ENCODE assay signal across 2 fruit fly cellular contexts in the genomic region with DNA sequence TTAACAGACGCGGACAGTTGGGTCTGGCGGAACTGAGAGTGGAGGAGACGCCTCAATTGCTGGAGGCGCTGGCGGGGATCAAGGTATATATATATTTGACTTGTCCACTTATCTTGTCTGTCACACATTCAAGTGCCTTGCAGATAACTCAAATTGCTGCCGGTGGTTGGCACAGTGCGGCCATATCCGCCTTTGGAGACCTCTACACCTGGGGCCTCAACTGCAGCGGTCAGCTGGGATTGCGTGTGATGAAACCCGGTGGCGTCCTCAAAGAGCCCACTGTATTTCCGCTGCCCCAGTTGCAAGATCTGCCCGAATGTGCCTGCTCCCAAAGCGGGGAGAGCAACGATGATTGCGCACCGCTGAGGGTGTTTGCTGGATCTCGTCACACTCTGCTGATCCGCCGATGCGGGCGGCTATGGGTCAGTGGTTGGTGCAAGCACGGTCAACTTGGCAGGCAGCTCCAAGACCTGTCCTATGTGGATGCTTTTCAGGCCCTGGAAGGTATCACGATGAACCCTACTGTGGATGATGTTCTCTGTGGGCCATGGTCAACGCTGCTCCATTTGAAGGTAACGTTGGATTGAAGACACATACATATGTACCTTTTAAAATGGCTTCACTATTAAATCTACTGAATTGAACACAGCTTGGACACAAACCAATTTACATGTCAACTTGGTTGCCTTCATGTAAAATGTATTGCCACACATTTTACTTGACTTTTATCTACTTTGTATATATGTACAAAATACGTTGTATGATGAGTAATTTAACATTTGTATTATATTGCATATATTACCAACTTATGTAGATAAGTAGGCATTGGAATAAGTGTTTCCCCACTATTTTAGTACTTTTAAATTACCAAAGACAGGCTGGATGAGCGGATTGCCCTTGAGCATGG.
A peak's percentile ranks its signal among the peaks of the same experiment; 100 is the strongest.
TF ChIP-seq lines count a peak whose summit lies in the region.

A gene (plus strand): TSS at position 844 of the 907 bp plus-strand sequence.

TF ChIP-seq in whole organism, embryonic, 481 proteins besides CTCF, POLR2A, EP300 and RAD21 (continued from another document and continues in another):
- TF ChIP-seq CG9797 (GFP tag; optimal IDR thresholded peaks at IDR 0.05; lab: Kevin White, UChicago): no peak
- no peak for TF ChIP-seq Nf-YC (tag; optimal IDR thresholded peaks at IDR 0.05; lab: Kevin White, UChicago)
- peak; percentile 28; the same call in 1 of the 2 replicates for TF ChIP-seq Scr (GFP tag; IDR thresholded peaks at IDR 0.05; lab: Robert Waterston, UW; ENCODE audit: partially characterized antibody)
- TF ChIP-seq CG6813 (GFP tag; optimal IDR thresholded peaks at IDR 0.05; lab: Kevin White, UChicago): no peak
- peak; percentile 83 for TF ChIP-seq gcm (GFP tag; optimal IDR thresholded peaks at IDR 0.05; lab: Kevin White, UChicago)
- TF ChIP-seq CG33213 (GFP tag; optimal IDR thresholded peaks at IDR 0.05; lab: Kevin White, UChicago): peak; percentile 3
- no peak for TF ChIP-seq Asciz (GFP tag; optimal IDR thresholded peaks at IDR 0.05; lab: Kevin White, UChicago)
- TF ChIP-seq ash1 (GFP tag; optimal IDR thresholded peaks at IDR 0.05; lab: Kevin White, UChicago): no peak
- TF ChIP-seq fd102C (GFP tag; optimal IDR thresholded peaks at IDR 0.05; lab: Kevin White, UChicago): no peak
- no peak for TF ChIP-seq CG4617 (GFP tag; optimal IDR thresholded peaks at IDR 0.05; lab: Kevin White, UChicago; ENCODE audit: borderline replicate concordance)
- no peak for TF ChIP-seq CG12659 (GFP tag; optimal IDR thresholded peaks at IDR 0.05; lab: Kevin White, UChicago)
- TF ChIP-seq ara (GFP tag; IDR thresholded peaks at IDR 0.05; lab: Robert Waterston, UW): 0 out of 2 replicates have a peak, but pooled peaks have one; percentile 33
- no peak for TF ChIP-seq CG11560 (tag; IDR thresholded peaks at IDR 0.05; lab: Robert Waterston, UW)
- no peak for TF ChIP-seq CG13123 (GFP tag; optimal IDR thresholded peaks at IDR 0.05; lab: Kevin White, UChicago)
- peak; percentile 44 for TF ChIP-seq kay (GFP tag; optimal IDR thresholded peaks at IDR 0.05; lab: Kevin White, UChicago)
- no peak for TF ChIP-seq row (GFP tag; IDR thresholded peaks at IDR 0.05; lab: Robert Waterston, UW)
- TF ChIP-seq Side (GFP tag; optimal IDR thresholded peaks at IDR 0.05; lab: Kevin White, UChicago): no peak
- no peak for TF ChIP-seq al (GFP tag; IDR thresholded peaks at IDR 0.05; lab: Robert Waterston, UW)
- no peak for TF ChIP-seq Doc3 (GFP tag; IDR thresholded peaks at IDR 0.05; lab: Robert Waterston, UW; ENCODE audit: partially characterized antibody)
- no peak for TF ChIP-seq Trl (optimal IDR thresholded peaks at IDR 0.05; lab: Kevin White, UChicago)
- TF ChIP-seq Trl (GFP tag; optimal IDR thresholded peaks at IDR 0.05; lab: Kevin White, UChicago): no peak
- TF ChIP-seq CG18599 (GFP tag; optimal IDR thresholded peaks at IDR 0.05; lab: Kevin White, UChicago): no peak
- no peak for TF ChIP-seq CG15073 (GFP tag; optimal IDR thresholded peaks at IDR 0.05; lab: Kevin White, UChicago)
- no peak for TF ChIP-seq CG8290 (GFP tag; optimal IDR thresholded peaks at IDR 0.05; lab: Kevin White, UChicago)
- no peak for TF ChIP-seq CG8290 (tag; optimal IDR thresholded peaks at IDR 0.05; lab: Kevin White, UChicago)
- peak; percentile 64; the same call in 1 of the 3 replicates for TF ChIP-seq hb (GFP tag; IDR thresholded peaks at IDR 0.05; lab: Robert Waterston, UW; ENCODE audit: partially characterized antibody)
- no peak for TF ChIP-seq seq (GFP tag; IDR thresholded peaks at IDR 0.05; lab: Robert Waterston, UW)
- TF ChIP-seq nerfin-1 (tag; optimal IDR thresholded peaks at IDR 0.05; lab: Kevin White, UChicago): no peak
- TF ChIP-seq Mrtf (GFP tag; IDR thresholded peaks at IDR 0.05; lab: Robert Waterston, UW): no peak
- TF ChIP-seq BtbVII (GFP tag; optimal IDR thresholded peaks at IDR 0.05; lab: Kevin White, UChicago): no peak
- no peak for TF ChIP-seq jing (GFP tag; optimal IDR thresholded peaks at IDR 0.05; lab: Kevin White, UChicago)
- no peak for TF ChIP-seq CG13894 (tag; optimal IDR thresholded peaks at IDR 0.05; lab: Kevin White, UChicago)
- no peak for TF ChIP-seq CG2875 (GFP tag; optimal IDR thresholded peaks at IDR 0.05; lab: Kevin White, UChicago)
- TF ChIP-seq Awh (GFP tag; IDR thresholded peaks at IDR 0.05; lab: Robert Waterston, UW): no peak
- no peak for TF ChIP-seq CG8388 (GFP tag; optimal IDR thresholded peaks at IDR 0.05; lab: Kevin White, UChicago)
- TF ChIP-seq CG1792 (GFP tag; optimal IDR thresholded peaks at IDR 0.05; lab: Kevin White, UChicago): no peak
- peak; percentile 14 for TF ChIP-seq lab (GFP tag; optimal IDR thresholded peaks at IDR 0.05; lab: Kevin White, UChicago)
- no peak for TF ChIP-seq pnt (GFP tag; optimal IDR thresholded peaks at IDR 0.05; lab: Kevin White, UChicago)
- no peak for TF ChIP-seq CrebB (tag; optimal IDR thresholded peaks at IDR 0.05; lab: Kevin White, UChicago)
- TF ChIP-seq CG17802 (tag; optimal IDR thresholded peaks at IDR 0.05; lab: Kevin White, UChicago): no peak
- TF ChIP-seq CG1647 (GFP tag; optimal IDR thresholded peaks at IDR 0.05; lab: Kevin White, UChicago): no peak
- peak; percentile 58 for TF ChIP-seq Med (GFP tag; lab: Kevin White, UChicago)
- TF ChIP-seq Rx (GFP tag; IDR thresholded peaks at IDR 0.05; lab: Robert Waterston, UW): no peak
- peak; percentile 52 for TF ChIP-seq sens (GFP tag; lab: Kevin White, UChicago)
- no peak for TF ChIP-seq CG11398 (GFP tag; optimal IDR thresholded peaks at IDR 0.05; lab: Kevin White, UChicago)
- TF ChIP-seq CG9876 (GFP tag; optimal IDR thresholded peaks at IDR 0.05; lab: Kevin White, UChicago): no peak
- no peak for TF ChIP-seq CG10959 (GFP tag; IDR thresholded peaks at IDR 0.05; lab: Robert Waterston, UW)
- no peak for TF ChIP-seq CG18262 (tag; optimal IDR thresholded peaks at IDR 0.05; lab: Kevin White, UChicago)
- TF ChIP-seq CG15269 (tag; optimal IDR thresholded peaks at IDR 0.05; lab: Kevin White, UChicago): no peak
- TF ChIP-seq CG4424 (GFP tag; optimal IDR thresholded peaks at IDR 0.05; lab: Kevin White, UChicago): no peak
- no peak for TF ChIP-seq gro (GFP tag; optimal IDR thresholded peaks at IDR 0.05; lab: Kevin White, UChicago)
- no peak for TF ChIP-seq Max (GFP tag; optimal IDR thresholded peaks at IDR 0.05; lab: Kevin White, UChicago)
- no peak for TF ChIP-seq wdn (GFP tag; IDR thresholded peaks at IDR 0.05; lab: Robert Waterston, UW)
- TF ChIP-seq D19A (tag; optimal IDR thresholded peaks at IDR 0.05; lab: Kevin White, UChicago): no peak
- TF ChIP-seq CG15479 (GFP tag; optimal IDR thresholded peaks at IDR 0.05; lab: Kevin White, UChicago): no peak
- no peak for TF ChIP-seq CoRest (tag; optimal IDR thresholded peaks at IDR 0.05; lab: Kevin White, UChicago)
- no peak for TF ChIP-seq trh (GFP tag; optimal IDR thresholded peaks at IDR 0.05; lab: Kevin White, UChicago)
- peak; percentile 12 for TF ChIP-seq CG1603 (tag; optimal IDR thresholded peaks at IDR 0.05; lab: Kevin White, UChicago)
- no peak for TF ChIP-seq gt (GFP tag; IDR thresholded peaks at IDR 0.05; lab: Robert Waterston, UW)
- TF ChIP-seq pho (GFP tag; optimal IDR thresholded peaks at IDR 0.05; lab: Kevin White, UChicago): no peak
- no peak for TF ChIP-seq CG31441 (GFP tag; IDR thresholded peaks at IDR 0.05; lab: Robert Waterston, UW)
- no peak for TF ChIP-seq CG34376 (GFP tag; optimal IDR thresholded peaks at IDR 0.05; lab: Kevin White, UChicago)
- no peak for TF ChIP-seq Kr (GFP tag; optimal IDR thresholded peaks at IDR 0.05; lab: Kevin White, UChicago)

TF ChIP-seq in whole organism, prepupa, 60 proteins besides CTCF, POLR2A, EP300 and RAD21 (continued from another document):
- TF ChIP-seq CG6163 (GFP tag; IDR thresholded peaks at IDR 0.05; lab: Robert Waterston, UW) (0 out of 3 replicates have a peak, but pooled peaks have one; percentile 9), esn (GFP tag; optimal IDR thresholded peaks at IDR 0.05; lab: Kevin White, UChicago) (peak; percentile 21), topi (GFP tag; optimal IDR thresholded peaks at IDR 0.05; lab: Kevin White, UChicago) (peak; percentile 4), eg (GFP tag; IDR thresholded peaks at IDR 0.05; lab: Robert Waterston, UW) (no peak), CG1621 (tag; optimal IDR thresholded peaks at IDR 0.05; lab: Kevin White, UChicago) (no peak), CG6276 (GFP tag; optimal IDR thresholded peaks at IDR 0.05; lab: Kevin White, UChicago) (no peak), CG8319 (GFP tag; optimal IDR thresholded peaks at IDR 0.05; lab: Kevin White, UChicago) (no peak), Met (GFP tag; optimal IDR thresholded peaks at IDR 0.05; lab: Kevin White, UChicago) (peak; percentile 23), CG6854 (GFP tag; optimal IDR thresholded peaks at IDR 0.05; lab: Kevin White, UChicago) (no peak), CG32006 (GFP tag; optimal IDR thresholded peaks at IDR 0.05; lab: Kevin White, UChicago) (no peak), Lpt (GFP tag; optimal IDR thresholded peaks at IDR 0.05; lab: Kevin White, UChicago) (no peak), CG11902 (GFP tag; optimal IDR thresholded peaks at IDR 0.05; lab: Kevin White, UChicago) (peak; percentile 9), CG11762 (GFP tag; optimal IDR thresholded peaks at IDR 0.05; lab: Kevin White, UChicago; ENCODE audit: insufficient read depth) (no peak), Eip75B (GFP tag; optimal IDR thresholded peaks at IDR 0.05; lab: Kevin White, UChicago) (no peak), vri (GFP tag; optimal IDR thresholded peaks at IDR 0.05; lab: Kevin White, UChicago) (peak; percentile 10), fd59A (GFP tag; optimal IDR thresholded peaks at IDR 0.05; lab: Kevin White, UChicago) (no peak), achi (GFP tag; optimal IDR thresholded peaks at IDR 0.05; lab: Kevin White, UChicago) (no peak), Smox (GFP tag; optimal IDR thresholded peaks at IDR 0.05; lab: Kevin White, UChicago) (no peak)
